Worm (Caenorhabditis elegans) whole organism, young adult: ENCODE results near the gene srj-27.

ENCODE experiments used
- F10E7.11 ChIP-seq: sonication (generic microtip); optimal IDR thresholded peaks from 2 replicates; lab custom pipeline; 2017; ENCODE audit warnings: mild to moderate bottlenecking, missing genetic modification characterization, moderate library complexity, missing compliant biosample characterization
- F33H1.4 ChIP-seq: fragments of 200-800 bp; sonication (Bioruptor generic); IDR thresholded peaks from 2 replicates; pipeline ENCODE4 v1.3.6; 2022; ENCODE audit warnings: missing genetic modification reagents, missing genetic modification characterization, missing compliant biosample characterization
- F49E8.2 ChIP-seq: sonication (generic microtip); optimal IDR thresholded peaks from 3 replicates; lab custom pipeline; 2017; ENCODE audit warnings: missing genetic modification characterization, mild to moderate bottlenecking, missing compliant biosample characterization, antibody characterized with exemption, moderate library complexity; ENCODE audit not compliant: insufficient read depth
- F52B5.7 ChIP-seq: sonication (generic microtip); optimal IDR thresholded peaks from 2 replicates; lab custom pipeline; 2016; ENCODE audit warnings: mild to moderate bottlenecking, missing genetic modification characterization, missing compliant biosample characterization
- F57A8.1 ChIP-seq: fragments of 200-800 bp; sonication (Bioruptor generic); optimal IDR thresholded peaks from 2 replicates; lab custom pipeline; 2018; ENCODE audit warnings: mild to moderate bottlenecking, missing genetic modification characterization, moderate library complexity, missing compliant biosample characterization
- F57C9.4 ChIP-seq: sonication (generic microtip); optimal IDR thresholded peaks from 2 replicates; lab custom pipeline; 2017; ENCODE audit warnings: mild to moderate bottlenecking, missing genetic modification characterization, missing compliant biosample characterization
- T26A5.8 ChIP-seq: sonication (generic microtip); optimal IDR thresholded peaks from 2 replicates; lab custom pipeline; 2016; ENCODE audit warnings: missing genetic modification characterization, missing compliant biosample characterization
- Y79H2A.3 ChIP-seq: fragments of 200-800 bp; sonication (Bioruptor generic); conservative IDR thresholded peaks from 2 replicates; pipeline ENCODE4 v1.3.6; 2022; ENCODE audit warnings: missing genetic modification reagents, missing genetic modification characterization, missing compliant biosample characterization
- akir-1 ChIP-seq: fragments of 200-800 bp; sonication (Bioruptor generic); optimal IDR thresholded peaks from 2 replicates; lab custom pipeline; 2018; ENCODE audit warnings: mild to moderate bottlenecking, missing genetic modification characterization, moderate library complexity, missing compliant biosample characterization
- ama-1 ChIP-seq, 3 experiments: fragments of 150-350 bp in 1 of 3; sonication (generic microtip) in 2 of 3; optimal IDR thresholded peaks; 2 replicates each; lab custom pipeline; 2014 to 2018; ENCODE audit warnings: missing biosample characterization in 2 of 3, missing genetic modification characterization in 2 of 3, missing genetic modification reagents in 2 of 3
- aptf-2 ChIP-seq: fragments of 200-800 bp; sonication (Bioruptor generic); conservative IDR thresholded peaks from 2 replicates; pipeline ENCODE4 v1.3.6; 2022; ENCODE audit warnings: missing genetic modification reagents, missing genetic modification characterization, missing compliant biosample characterization
- aptf-3 ChIP-seq: fragments of 200-800 bp; sonication (Bioruptor generic); IDR thresholded peaks from 2 replicates; pipeline ENCODE4 v1.3.6; 2022; ENCODE audit warnings: missing genetic modification characterization, missing compliant biosample characterization
- athp-1 ChIP-seq: sonication (generic microtip); optimal IDR thresholded peaks from 2 replicates; lab custom pipeline; 2017; ENCODE audit warnings: mild to moderate bottlenecking, missing genetic modification characterization, missing compliant biosample characterization
- attf-5 ChIP-seq: fragments of 200-800 bp; sonication (Bioruptor generic); optimal IDR thresholded peaks from 2 replicates; lab custom pipeline; 2018; ENCODE audit warnings: mild to moderate bottlenecking, missing genetic modification characterization, missing compliant biosample characterization
- attf-6 ChIP-seq: fragments of 200-800 bp; sonication (Bioruptor generic); IDR thresholded peaks from 2 replicates; pipeline ENCODE4 v1.3.6; 2022; ENCODE audit warnings: missing genetic modification reagents, missing genetic modification characterization, missing compliant biosample characterization
- bed-1 ChIP-seq: fragments of 200-800 bp; sonication (Bioruptor generic); IDR thresholded peaks from 2 replicates; pipeline ENCODE4 v1.3.6; 2022; ENCODE audit warnings: missing genetic modification reagents, missing genetic modification characterization, missing compliant biosample characterization
- ccch-3 ChIP-seq: fragments of 200-800 bp; sonication (Bioruptor generic); optimal IDR thresholded peaks from 2 replicates; lab custom pipeline; 2018; ENCODE audit warnings: mild to moderate bottlenecking, missing genetic modification characterization, missing compliant biosample characterization
- cebp-1 ChIP-seq, 2 experiments: fragments of 200-800 bp in 1 of 2; sonication (Bioruptor generic) in 1 of 2; sonication (generic microtip) in 1 of 2; IDR thresholded peaks in 1 of 2; optimal IDR thresholded peaks in 1 of 2; 2 replicates each; pipeline versions ENCODE4 v1.3.6 to Lab custom; 2017 to 2022; ENCODE audit warnings: missing compliant biosample characterization in 2 of 2, missing genetic modification characterization in 2 of 2, mild to moderate bottlenecking in 1 of 2, missing genetic modification reagents in 1 of 2, moderate library complexity in 1 of 2
- cebp-2 ChIP-seq: fragments of 200-800 bp; sonication (Bioruptor generic); IDR thresholded peaks from 2 replicates; pipeline ENCODE4 v1.3.6; 2022; ENCODE audit warnings: missing genetic modification characterization, missing compliant biosample characterization
- ceh-100 ChIP-seq: fragments of 200-800 bp; sonication (Bioruptor generic); IDR thresholded peaks from 2 replicates; pipeline ENCODE4 v1.3.6; 2022; ENCODE audit warnings: missing genetic modification reagents, missing genetic modification characterization, missing compliant biosample characterization
- chd-7 ChIP-seq: sonication (generic microtip); optimal IDR thresholded peaks from 2 replicates; lab custom pipeline; 2016; ENCODE audit warnings: mild to moderate bottlenecking, missing genetic modification characterization, moderate library complexity, missing compliant biosample characterization
- dox-1 ChIP-seq: fragments of 200-800 bp; sonication (Bioruptor generic); IDR thresholded peaks from 2 replicates; pipeline ENCODE4 v1.3.6; 2022; ENCODE audit warnings: missing genetic modification reagents, missing genetic modification characterization, missing compliant biosample characterization
- ekl-4 ChIP-seq: fragments of 200-800 bp; sonication (Bioruptor generic); IDR thresholded peaks from 2 replicates; pipeline ENCODE4 v1.3.6; 2022; ENCODE audit warnings: missing genetic modification reagents, missing genetic modification characterization, missing compliant biosample characterization
- ets-4 ChIP-seq: fragments of 200-800 bp; sonication (Bioruptor generic); optimal IDR thresholded peaks from 2 replicates; lab custom pipeline; 2018; ENCODE audit warnings: mild to moderate bottlenecking, missing genetic modification characterization, missing compliant biosample characterization
- fkh-3 ChIP-seq: sonication (generic microtip); optimal IDR thresholded peaks from 2 replicates; lab custom pipeline; 2016; ENCODE audit warnings: mild to moderate bottlenecking, missing genetic modification characterization, missing compliant biosample characterization
- him-1 ChIP-seq: sonication (generic microtip); optimal IDR thresholded peaks from 2 replicates; lab custom pipeline; 2016; ENCODE audit warnings: missing genotype, missing genetic modification reagents, missing genetic modification characterization, missing compliant biosample characterization
- hlh-26 ChIP-seq: fragments of 200-800 bp; sonication (Bioruptor generic); conservative IDR thresholded peaks from 2 replicates; pipeline ENCODE4 v1.3.6; 2022; ENCODE audit warnings: missing genetic modification reagents, missing genetic modification characterization, missing compliant biosample characterization
- hmg-1.2 ChIP-seq: fragments of 200-800 bp; sonication (Bioruptor generic); IDR thresholded peaks from 2 replicates; pipeline ENCODE4 v1.3.6; 2022; ENCODE audit warnings: missing genetic modification reagents, missing genetic modification characterization, missing compliant biosample characterization
- hmg-20 ChIP-seq: fragments of 200-800 bp; sonication (Bioruptor generic); IDR thresholded peaks from 2 replicates; pipeline ENCODE4 v1.3.6; 2022; ENCODE audit warnings: missing genetic modification reagents, missing genetic modification characterization, missing compliant biosample characterization
- hsf-1 ChIP-seq: fragments of 200-800 bp; sonication (Bioruptor generic); IDR thresholded peaks from 2 replicates; pipeline ENCODE4 v1.3.6; 2022; ENCODE audit warnings: missing genetic modification reagents, missing genetic modification characterization, missing compliant biosample characterization
- lag-1 ChIP-seq: fragments of 200-800 bp; sonication (Bioruptor generic); IDR thresholded peaks from 2 replicates; pipeline ENCODE4 v1.3.6; 2022; ENCODE audit warnings: missing genetic modification reagents, missing genetic modification characterization, missing compliant biosample characterization
- let-526 ChIP-seq: fragments of 200-800 bp; sonication (Bioruptor generic); IDR thresholded peaks from 2 replicates; pipeline ENCODE4 v1.3.6; 2022; ENCODE audit warnings: missing genetic modification reagents, missing genetic modification characterization, missing compliant biosample characterization
- lin-54 ChIP-seq: fragments of 200-800 bp; sonication (Bioruptor generic); optimal IDR thresholded peaks from 2 replicates; lab custom pipeline; 2018; ENCODE audit warnings: mild to moderate bottlenecking, missing genetic modification characterization, missing compliant biosample characterization
- mcd-1 ChIP-seq: fragments of 200-800 bp; sonication (Bioruptor generic); IDR thresholded peaks from 2 replicates; pipeline ENCODE4 v1.3.6; 2022; ENCODE audit warnings: missing genetic modification reagents, missing genetic modification characterization, missing compliant biosample characterization
- mes-4 ChIP-seq: sonication (generic microtip); optimal IDR thresholded peaks from 2 replicates; lab custom pipeline; 2016; ENCODE audit warnings: missing genotype, missing genetic modification characterization, missing compliant biosample characterization
- mxl-1 ChIP-seq: sonication (generic microtip); optimal IDR thresholded peaks from 2 replicates; lab custom pipeline; 2016; ENCODE audit warnings: missing genetic modification characterization, missing compliant biosample characterization
- nfya-2 ChIP-seq: fragments of 200-800 bp; sonication (Bioruptor generic); IDR thresholded peaks from 2 replicates; pipeline ENCODE4 v1.3.6; 2022; ENCODE audit warnings: missing genetic modification reagents, missing genetic modification characterization, missing compliant biosample characterization
- nhr-120 ChIP-seq: fragments of 200-800 bp; sonication (Bioruptor generic); IDR thresholded peaks from 2 replicates; pipeline ENCODE4 v1.3.6; 2022; ENCODE audit warnings: missing genetic modification characterization, missing compliant biosample characterization
- nhr-80 ChIP-seq: sonication (generic microtip); optimal IDR thresholded peaks from 2 replicates; lab custom pipeline; 2016; ENCODE audit warnings: missing genetic modification characterization, missing compliant biosample characterization
- pbrm-1 ChIP-seq: fragments of 200-800 bp; sonication (Bioruptor generic); IDR thresholded peaks from 2 replicates; pipeline ENCODE4 v1.3.6; 2022; ENCODE audit warnings: missing genetic modification reagents, missing genetic modification characterization, missing compliant biosample characterization
- rcor-1 ChIP-seq: fragments of 200-800 bp; sonication (Bioruptor generic); IDR thresholded peaks from 2 replicates; pipeline ENCODE4 v1.3.6; 2022; ENCODE audit warnings: missing genetic modification reagents, missing genetic modification characterization, missing compliant biosample characterization
- sdz-38 ChIP-seq: sonication (generic microtip); optimal IDR thresholded peaks from 2 replicates; lab custom pipeline; 2016; ENCODE audit warnings: missing genotype, missing genetic modification characterization, missing compliant biosample characterization
- snpc-1.3 ChIP-seq: sonication (generic microtip); optimal IDR thresholded peaks from 2 replicates; lab custom pipeline; 2017; ENCODE audit warnings: missing genetic modification characterization, mild to moderate bottlenecking, missing compliant biosample characterization, antibody characterized with exemption, moderate library complexity, missing genotype, missing genetic modification reagents; ENCODE audit not compliant: insufficient read depth
- snpc-3.4 ChIP-seq: sonication (generic microtip); optimal IDR thresholded peaks from 2 replicates; lab custom pipeline; 2017; ENCODE audit warnings: missing genetic modification characterization, mild to moderate bottlenecking, missing compliant biosample characterization, antibody characterized with exemption, moderate library complexity, missing genotype, missing genetic modification reagents
- sptf-2 ChIP-seq: fragments of 200-800 bp; sonication (Bioruptor generic); optimal IDR thresholded peaks from 2 replicates; lab custom pipeline; 2018; ENCODE audit warnings: mild to moderate bottlenecking, missing genetic modification characterization, missing compliant biosample characterization
- tbp1 ChIP-seq: fragments of 200-800 bp; sonication (Bioruptor generic); optimal IDR thresholded peaks from 2 replicates; lab custom pipeline; 2018; ENCODE audit warnings: mild to moderate bottlenecking, missing genetic modification characterization, missing compliant biosample characterization
- unc-130 ChIP-seq: sonication (generic microtip); optimal IDR thresholded peaks from 2 replicates; lab custom pipeline; 2016; ENCODE audit warnings: missing genetic modification reagents, missing genetic modification characterization, missing compliant biosample characterization
- ztf-18 ChIP-seq: sonication (generic microtip); optimal IDR thresholded peaks from 2 replicates; lab custom pipeline; 2016; ENCODE audit warnings: missing genotype, mild to moderate bottlenecking, missing genetic modification characterization, missing compliant biosample characterization
- ztf-28 ChIP-seq: fragments of 200-800 bp; sonication (Bioruptor generic); IDR thresholded peaks from 2 replicates; pipeline ENCODE4 v1.3.6; 2022; ENCODE audit warnings: missing genetic modification reagents, missing genetic modification characterization, missing compliant biosample characterization

The srj-27 gene

DNA sequence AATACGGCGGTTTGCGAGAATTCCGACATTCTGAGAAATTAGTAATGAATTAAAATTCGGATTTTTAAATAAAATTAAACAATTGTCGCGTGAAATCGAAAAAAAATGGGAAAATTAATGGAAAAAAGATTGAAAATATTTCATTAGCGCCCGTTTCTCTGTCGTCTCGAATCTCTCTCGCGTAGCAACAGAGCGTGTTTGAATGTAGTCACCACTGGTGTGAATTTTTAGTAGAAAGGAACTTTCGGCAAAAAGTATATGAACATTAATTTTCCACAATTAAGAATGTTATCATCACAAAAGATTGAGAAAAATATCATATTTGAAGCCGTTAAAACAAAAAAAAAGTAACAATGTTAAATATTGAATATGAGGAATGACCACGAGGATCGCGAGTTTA lies 9.5 kb upstream of the srj-27 start, which contains the start of gene aipl-1 (continued):
- TF ChIP-seq nhr-80 (tag; lab: Kevin White, UChicago): peak; percentile 2
- TF ChIP-seq snpc-3.4 (tag; lab: Kevin White, UChicago): peak; percentile 25
- TF ChIP-seq ets-4: no peak
- TF ChIP-seq sptf-2 (GFP tag; lab: Kevin White, UChicago): no peak
- no peak for TF ChIP-seq F57A8.1 (GFP tag; lab: Kevin White, UChicago)
- TF ChIP-seq athp-1 (tag; lab: Kevin White, UChicago): no peak
- peak; percentile 73 for TF ChIP-seq attf-5
- peak; percentile 62 for TF ChIP-seq lin-54
- TF ChIP-seq akir-1 (GFP tag; lab: Kevin White, UChicago): no peak
- peak; percentile 73 for TF ChIP-seq dox-1 (GFP tag; lab: Robert Waterston, UW)
- 0 out of 2 replicates have a peak, but pooled peaks have one; percentile 36 for TF ChIP-seq cebp-1 (GFP tag; IDR thresholded peaks at IDR 0.05; lab: Robert Waterston, UW)
- TF ChIP-seq cebp-1 (tag; optimal IDR thresholded peaks at IDR 0.05; lab: Kevin White, UChicago): no peak
- no peak for TF ChIP-seq ztf-28 (GFP tag; lab: Robert Waterston, UW)
- TF ChIP-seq hsf-1: no peak; the same call in 1 of the 2 replicates
- peak; percentile 34 for TF ChIP-seq tbp1 (GFP tag; lab: Kevin White, UChicago)
- no peak for TF ChIP-seq hmg-20 (GFP tag; lab: Robert Waterston, UW)
- TF ChIP-seq bed-1: no peak
- TF ChIP-seq F49E8.2 (tag; lab: Kevin White, UChicago): peak; percentile 77
- TF ChIP-seq pbrm-1 (GFP tag; lab: Robert Waterston, UW): no peak
- TF ChIP-seq hmg-1.2 (GFP tag; lab: Robert Waterston, UW): peak; percentile 98
- TF ChIP-seq rcor-1 (GFP tag; lab: Robert Waterston, UW): peak; percentile 51; the same call in 1 of the 2 replicates
- no peak for TF ChIP-seq him-1
- TF ChIP-seq snpc-1.3 (tag; lab: Kevin White, UChicago): no peak
- no peak for TF ChIP-seq F57C9.4
- no peak for TF ChIP-seq F10E7.11 (tag; lab: Kevin White, UChicago)
- no peak for TF ChIP-seq chd-7 (tag; lab: Kevin White, UChicago)
- TF ChIP-seq nfya-2 (GFP tag; lab: Robert Waterston, UW): no peak
- TF ChIP-seq ztf-18 (tag; lab: Kevin White, UChicago): no peak
- TF ChIP-seq nhr-120 (GFP tag; lab: Robert Waterston, UW): no peak
- TF ChIP-seq fkh-3 (tag; lab: Kevin White, UChicago): no peak
- no peak for TF ChIP-seq hlh-26 (GFP tag; lab: Robert Waterston, UW)
- TF ChIP-seq unc-130 (GFP tag; lab: Kevin White, UChicago): no peak
- no peak for TF ChIP-seq F52B5.7 (tag; lab: Kevin White, UChicago)
- 0 out of 2 replicates have a peak, but pooled peaks have one; percentile 28 for TF ChIP-seq aptf-2 (GFP tag; lab: Robert Waterston, UW)
- TF ChIP-seq Y79H2A.3 (GFP tag; lab: Robert Waterston, UW): no peak
- no peak for TF ChIP-seq ekl-4 (GFP tag; lab: Robert Waterston, UW)
- no peak for TF ChIP-seq mxl-1 (tag; lab: Kevin White, UChicago)
- TF ChIP-seq sdz-38 (tag; lab: Kevin White, UChicago): no peak
- TF ChIP-seq cebp-2: no peak
- TF ChIP-seq ceh-100 (GFP tag; lab: Robert Waterston, UW): peak; percentile 95
- no peak for TF ChIP-seq T26A5.8
- 0 out of 2 replicates have a peak, but pooled peaks have one; percentile 31 for TF ChIP-seq F33H1.4 (GFP tag; lab: Robert Waterston, UW)
- no peak for TF ChIP-seq ama-1 (optimal IDR thresholded peaks at IDR 0.05; lab: Kevin White, UChicago)
- no peak for TF ChIP-seq ama-1 (GFP tag; optimal IDR thresholded peaks at IDR 0.05; lab: Kevin White, UChicago)
- TF ChIP-seq mes-4 (tag; lab: Kevin White, UChicago): no peak
- TF ChIP-seq let-526: no peak
- TF ChIP-seq attf-6 (GFP tag; lab: Robert Waterston, UW): no peak
- TF ChIP-seq aptf-3 (GFP tag; lab: Robert Waterston, UW): no peak
- no peak for TF ChIP-seq ccch-3 (GFP tag; lab: Kevin White, UChicago)
- peak; percentile 90 for TF ChIP-seq mcd-1 (GFP tag; lab: Robert Waterston, UW)
- TF ChIP-seq lag-1 (GFP tag; lab: Robert Waterston, UW): no peak
